Worm (Caenorhabditis elegans) whole organism, L2 larva: ENCODE data around the gene lrx-1.

Source experiments
- ama-1 ChIP-seq: fragments of 150-350 bp; optimal IDR thresholded peaks from 2 replicates; lab custom pipeline; 2018; ENCODE audit warnings: inconsistent platforms
- blmp-1 ChIP-seq: sonication (generic microtip); optimal IDR thresholded peaks from 2 replicates; lab custom pipeline; 2017; ENCODE audit warnings: missing genetic modification characterization, mild to moderate bottlenecking, missing compliant biosample characterization, antibody characterized with exemption, moderate library complexity; ENCODE audit not compliant: insufficient read depth
- dmd-4 ChIP-seq: sonication (generic microtip); optimal IDR thresholded peaks from 2 replicates; lab custom pipeline; 2017; ENCODE audit warnings: missing biosample characterization, missing genetic modification characterization
- elt-1 ChIP-seq: fragments of 150-350 bp; optimal IDR thresholded peaks from 2 replicates; lab custom pipeline; 2014; ENCODE audit warnings: missing biosample characterization, missing genetic modification characterization
- lin-39 ChIP-seq: fragments of 150-350 bp; optimal IDR thresholded peaks from 2 replicates; lab custom pipeline; 2014; ENCODE audit warnings: missing biosample characterization, missing genetic modification reagents, missing genetic modification characterization
- skn-1 ChIP-seq: sonication (generic microtip); optimal IDR thresholded peaks from 2 replicates; lab custom pipeline; 2017; ENCODE audit warnings: missing biosample characterization, missing genetic modification characterization
- snpc-4 ChIP-seq: fragments of 150-350 bp; optimal IDR thresholded peaks from 2 replicates; lab custom pipeline; 2014; ENCODE audit warnings: missing biosample characterization, missing genetic modification characterization
- unc-62 ChIP-seq: fragments of 150-350 bp; optimal IDR thresholded peaks from 2 replicates; lab custom pipeline; 2014; ENCODE audit warnings: missing biosample characterization, missing genetic modification reagents, missing genetic modification characterization

DNA sequence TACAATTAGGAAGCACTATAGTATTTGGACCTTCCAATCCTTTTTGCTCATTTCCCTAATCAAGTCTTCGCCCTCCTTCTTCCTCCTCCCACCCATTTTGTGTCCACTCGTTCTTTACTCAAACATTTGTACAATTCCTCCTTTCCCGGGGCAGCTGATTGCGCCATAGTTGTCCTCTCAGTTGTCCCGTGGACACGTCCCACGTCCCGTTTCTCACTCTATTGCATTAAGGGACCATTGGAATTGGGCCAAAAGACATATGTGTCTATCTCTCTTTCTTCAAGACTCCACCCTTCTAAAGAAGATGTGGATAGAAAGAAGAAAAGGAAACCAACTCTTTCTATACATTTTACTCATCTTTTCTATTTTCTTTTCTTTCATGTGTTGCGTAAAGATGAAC, 41.3 kb upstream of the lrx-1 start:
- TF ChIP-seq unc-62 (GFP tag; lab: Kevin White, UChicago) (no peak), lin-39 (tag; lab: Kevin White, UChicago) (no peak), elt-1 (tag; lab: Kevin White, UChicago) (no peak), blmp-1 (tag; lab: Kevin White, UChicago) (no peak), snpc-4 (tag; lab: Kevin White, UChicago) (no peak), dmd-4 (no peak), ama-1 (lab: Kevin White, UChicago) (no peak), skn-1 (tag; lab: Kevin White, UChicago) (no peak)
